Worm (Caenorhabditis elegans) whole organism, mixed stage, embryonic: ENCODE measurements around the gene R04D3.4.

Source experiments
- M03D4.4 ChIP-seq: sonication (generic microtip); optimal IDR thresholded peaks from 2 replicates; lab custom pipeline; 2017; ENCODE audit warnings: mild to moderate bottlenecking, missing genetic modification characterization, missing compliant biosample characterization
- blmp-1 ChIP-seq: fragments of 150-350 bp; optimal IDR thresholded peaks from 2 replicates; lab custom pipeline; 2014; ENCODE audit warnings: missing biosample characterization, missing genetic modification characterization
- ceh-39 ChIP-seq: fragments of 150-350 bp; optimal IDR thresholded peaks from 2 replicates; lab custom pipeline; 2014; ENCODE audit warnings: missing biosample characterization, missing genetic modification characterization
- lsy-2 ChIP-seq: fragments of 150-350 bp; optimal IDR thresholded peaks from 2 replicates; lab custom pipeline; 2014; ENCODE audit warnings: missing biosample characterization, missing genetic modification characterization
- mep-1 ChIP-seq: fragments of 150-350 bp; optimal IDR thresholded peaks from 2 replicates; lab custom pipeline; 2017; ENCODE audit warnings: missing biosample characterization, missing genetic modification reagents, missing genetic modification characterization, inconsistent platforms
- nhr-28 ChIP-seq: fragments of 150-350 bp; optimal IDR thresholded peaks from 2 replicates; lab custom pipeline; 2014; ENCODE audit warnings: missing biosample characterization, missing genetic modification characterization
- pha-4 ChIP-seq: fragments of 150-350 bp; optimal IDR thresholded peaks from 2 replicates; lab custom pipeline; 2018; ENCODE audit warnings: missing biosample characterization, missing genetic modification reagents, missing genetic modification characterization
- snpc-4 ChIP-seq: fragments of 150-350 bp; optimal IDR thresholded peaks from 2 replicates; lab custom pipeline; 2014; ENCODE audit warnings: missing biosample characterization, missing genetic modification characterization
- ztf-11 ChIP-seq: fragments of 150-350 bp; optimal IDR thresholded peaks from 2 replicates; lab custom pipeline; 2014; ENCODE audit warnings: missing biosample characterization, missing genetic modification characterization

DNA sequence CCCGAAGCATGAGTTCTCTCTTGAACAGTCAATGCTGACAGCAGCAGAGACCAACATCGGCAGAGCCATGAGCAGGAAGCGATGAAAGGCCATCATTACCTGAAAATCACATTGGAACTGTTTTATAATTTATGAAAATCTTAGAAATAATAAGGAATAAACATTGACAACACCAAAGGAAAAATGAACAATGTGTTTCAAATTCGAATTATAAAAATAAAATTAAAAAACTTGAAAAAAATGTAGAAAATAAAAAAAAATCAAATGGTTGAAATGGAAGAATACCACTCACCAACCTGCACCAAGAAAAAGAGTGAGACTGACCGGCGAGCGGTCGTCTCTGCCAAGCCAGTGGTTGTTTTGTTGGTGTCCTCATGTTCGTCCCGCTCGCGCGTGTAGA is 1.9 kb upstream of the R04D3.4 start, which contains the start of gene R04D3.3:
- TF ChIP-seq snpc-4 (tag; lab: Kevin White, UChicago) (no peak), mep-1 (tag; lab: Kevin White, UChicago) (no peak), pha-4 (tag; lab: Kevin White, UChicago) (no peak), blmp-1 (tag; lab: Kevin White, UChicago) (no peak), lsy-2 (tag; lab: Kevin White, UChicago) (no peak), M03D4.4 (tag; lab: Kevin White, UChicago) (no peak), nhr-28 (tag; lab: Kevin White, UChicago) (no peak), ztf-11 (no peak), ceh-39 (tag; lab: Kevin White, UChicago) (no peak)
